Worm (Caenorhabditis elegans) whole organism, L4 larva: ENCODE measurements around the gene sav-1.

ENCODE experiments used
- R02D3.7 ChIP-seq: fragments of 150-350 bp; sonication (generic microtip); optimal IDR thresholded peaks from 3 replicates; lab custom pipeline; 2014; ENCODE audit warnings: missing biosample characterization, missing genetic modification characterization
- ama-1 ChIP-seq: fragments of 150-350 bp; optimal IDR thresholded peaks from 2 replicates; lab custom pipeline; 2014; ENCODE audit warnings: inconsistent platforms, mixed read lengths
- ceh-20 ChIP-seq: fragments of 200-800 bp; sonication (Bioruptor generic); IDR thresholded peaks from 2 replicates; pipeline ENCODE4 v1.3.6; 2022; ENCODE audit warnings: missing genetic modification reagents, missing genetic modification characterization, missing compliant biosample characterization
- lin-39 ChIP-seq: fragments of 150-350 bp; optimal IDR thresholded peaks from 2 replicates; lab custom pipeline; 2014; ENCODE audit warnings: missing biosample characterization, missing genetic modification reagents, missing genetic modification characterization
- madf-9 ChIP-seq: fragments of 200-800 bp; sonication (Bioruptor generic); conservative IDR thresholded peaks from 2 replicates; pipeline ENCODE4 v1.3.6; 2022; ENCODE audit warnings: missing genetic modification reagents, missing genetic modification characterization, missing compliant biosample characterization
- nhr-77 ChIP-seq: fragments of 150-350 bp; optimal IDR thresholded peaks from 2 replicates; lab custom pipeline; 2014; ENCODE audit warnings: missing biosample characterization, missing genetic modification characterization
- unc-62 ChIP-seq, 3 experiments: fragments of 150-350 bp in 1 of 3; sonication (generic microtip); optimal IDR thresholded peaks in 2 of 3; peaks in 1 of 3; 1 replicate in 1 of 3; 2 replicates in 2 of 3; lab custom pipeline; 2014 to 2017; ENCODE audit warnings: missing biosample characterization in 3 of 3, missing genetic modification characterization in 3 of 3, missing genetic modification reagents in 3 of 3, missing genotype in 1 of 3

DNA sequence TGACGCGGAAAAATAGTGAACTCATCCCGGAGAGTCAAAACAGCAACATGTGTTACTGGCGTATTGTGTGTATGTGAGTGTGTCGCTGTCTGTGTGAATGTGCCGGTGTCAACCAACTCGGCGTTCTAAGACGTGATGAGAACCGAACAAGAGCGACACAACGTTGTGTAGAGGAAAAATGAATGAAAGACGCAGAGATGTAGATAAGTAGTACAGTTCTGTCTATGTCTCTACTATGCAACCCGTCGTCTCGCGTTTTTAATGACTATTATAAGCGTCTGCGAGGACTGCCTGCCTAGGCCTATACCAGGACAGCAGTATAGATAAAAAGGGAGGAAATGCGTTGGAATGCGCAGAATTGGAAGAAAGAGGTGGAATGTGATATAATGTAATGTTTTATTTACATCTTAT, 990 bp upstream of the sav-1 start:
- TF ChIP-seq ama-1 (no peak), ceh-20 (GFP tag; lab: Robert Waterston, UW) (no peak), madf-9 (GFP tag; lab: Robert Waterston, UW) (no peak), lin-39 (tag; lab: Kevin White, UChicago) (no peak), R02D3.7 (tag; lab: Kevin White, UChicago) (no peak), unc-62 (GFP tag; optimal IDR thresholded peaks at IDR 0.05 in 1 of 2; lab: Kevin White, UChicago) (peak in 1 of 2 experiments; percentile 88), unc-62 (tag; optimal IDR thresholded peaks at IDR 0.05; lab: Kevin White, UChicago) (no peak), nhr-77 (tag; lab: Kevin White, UChicago) (peak; percentile 31)
